Fruit fly (Drosophila melanogaster): ENCODE measurements around the gene CG33796.

CG33796 gene

dm6 chr3L:16161131-16161530 lies 8.8 kb downstream of the CG33796 start:
- TF ChIP-seq jim (GFP tag; optimal IDR thresholded peaks at IDR 0.05) (no peak), brk (GFP tag; optimal IDR thresholded peaks at IDR 0.05) (no peak), CG32264 (GFP tag; optimal IDR thresholded peaks at IDR 0.05) (no peak), Myc (optimal IDR thresholded peaks at IDR 0.05) (no peak), HLH106 (tag; optimal IDR thresholded peaks at IDR 0.05) (no peak), ey (GFP tag; optimal IDR thresholded peaks at IDR 0.05) (no peak), sage (GFP tag; optimal IDR thresholded peaks at IDR 0.05) (no peak), dsf (GFP tag; optimal IDR thresholded peaks at IDR 0.05; ENCODE audit: borderline replicate concordance) (no peak), Mio (GFP tag; optimal IDR thresholded peaks at IDR 0.05) (no peak), CrebA (GFP tag; optimal IDR thresholded peaks at IDR 0.05; ENCODE audit: borderline replicate concordance) (peak; percentile 51), woc (GFP tag; optimal IDR thresholded peaks at IDR 0.05) (no peak), sv (GFP tag; optimal IDR thresholded peaks at IDR 0.05) (no peak), dl (GFP tag; optimal IDR thresholded peaks at IDR 0.05; ENCODE audit: insufficient read depth in 1 of 2, partially characterized antibody in 2 of 2) (no peak), foxo (GFP tag; optimal IDR thresholded peaks at IDR 0.05) (peak in 1 of 2 experiments; percentile 3), Rel (GFP tag; optimal IDR thresholded peaks at IDR 0.05) (no peak), Rel (tag; optimal IDR thresholded peaks at IDR 0.05) (no peak), OdsH (GFP tag; optimal IDR thresholded peaks at IDR 0.05) (no peak), Jra (GFP tag; optimal IDR thresholded peaks at IDR 0.05) (peak; percentile 7), Dif (GFP tag; optimal IDR thresholded peaks at IDR 0.05; ENCODE audit: partially characterized antibody) (no peak), rgr (GFP tag; optimal IDR thresholded peaks at IDR 0.05) (no peak), N (GFP tag; optimal IDR thresholded peaks at IDR 0.05) (no peak), CG9705 (GFP tag; optimal IDR thresholded peaks at IDR 0.05) (no peak), tai (GFP tag; optimal IDR thresholded peaks at IDR 0.05) (no peak), dmrt93B (GFP tag; optimal IDR thresholded peaks at IDR 0.05) (no peak), Hr78 (GFP tag; optimal IDR thresholded peaks at IDR 0.05) (no peak), Sp1 (GFP tag; optimal IDR thresholded peaks at IDR 0.05) (no peak), fru (GFP tag; optimal IDR thresholded peaks at IDR 0.05) (no peak), GATAd (GFP tag; optimal IDR thresholded peaks at IDR 0.05) (no peak), pan (optimal IDR thresholded peaks at IDR 0.05) (no peak), Hnf4 (GFP tag; optimal IDR thresholded peaks at IDR 0.05) (peak; percentile 9), psq (GFP tag; optimal IDR thresholded peaks at IDR 0.05) (peak; percentile 55), Hr83 (GFP tag; optimal IDR thresholded peaks at IDR 0.05; ENCODE audit: poor library complexity, severe bottlenecking) (no peak), lola (GFP tag; optimal IDR thresholded peaks at IDR 0.05) (no peak), Dfd (GFP tag; optimal IDR thresholded peaks at IDR 0.05) (no peak), h (GFP tag; optimal IDR thresholded peaks at IDR 0.05) (no peak), usp (GFP tag; optimal IDR thresholded peaks at IDR 0.05) (no peak), Abd-B (GFP tag; optimal IDR thresholded peaks at IDR 0.05) (no peak), Vsx2 (GFP tag; optimal IDR thresholded peaks at IDR 0.05; ENCODE audit: partially characterized antibody) (peak; percentile 70), br (GFP tag; optimal IDR thresholded peaks at IDR 0.05) (no peak)

- no peak for TF ChIP-seq CrebA (GFP tag; optimal IDR thresholded peaks at IDR 0.05; ENCODE audit: borderline replicate concordance)
- peak; percentile 40 for TF ChIP-seq rgr (GFP tag; optimal IDR thresholded peaks at IDR 0.05)
- TF ChIP-seq ey (GFP tag; optimal IDR thresholded peaks at IDR 0.05): peak; percentile 49
- no peak for TF ChIP-seq dsf (GFP tag; optimal IDR thresholded peaks at IDR 0.05; ENCODE audit: borderline replicate concordance)
- TF ChIP-seq fru (GFP tag; optimal IDR thresholded peaks at IDR 0.05): peak; percentile 54
- TF ChIP-seq HLH106 (tag; optimal IDR thresholded peaks at IDR 0.05): peak; percentile 46
- TF ChIP-seq Mio (GFP tag; optimal IDR thresholded peaks at IDR 0.05): no peak
- peak in 1 of 2 experiments; percentile 55 for TF ChIP-seq foxo (GFP tag; optimal IDR thresholded peaks at IDR 0.05)
- no peak for TF ChIP-seq Hr83 (GFP tag; optimal IDR thresholded peaks at IDR 0.05; ENCODE audit: poor library complexity, severe bottlenecking)
- no peak for TF ChIP-seq CG9705 (GFP tag; optimal IDR thresholded peaks at IDR 0.05)
- TF ChIP-seq brk (GFP tag; optimal IDR thresholded peaks at IDR 0.05): no peak
- TF ChIP-seq OdsH (GFP tag; optimal IDR thresholded peaks at IDR 0.05): peak; percentile 41
- peak; percentile 10 for TF ChIP-seq sv (GFP tag; optimal IDR thresholded peaks at IDR 0.05)
- TF ChIP-seq br (GFP tag; optimal IDR thresholded peaks at IDR 0.05): peak; percentile 11
- TF ChIP-seq usp (GFP tag; optimal IDR thresholded peaks at IDR 0.05): no peak
- no peak for TF ChIP-seq N (GFP tag; optimal IDR thresholded peaks at IDR 0.05)
- TF ChIP-seq h (GFP tag; optimal IDR thresholded peaks at IDR 0.05): peak; percentile 68
These were observed 9.4 kb downstream of the CG33796 start for dm6 chr3L:16160420-16161069.
